Worm (Caenorhabditis elegans): ENCODE results near the gene dre-1.

ce11 chrV:6498441-6498840 is 47.9 kb downstream of the dre-1 start:
- no peak for TF ChIP-seq T22C8.4 (GFP tag; IDR thresholded peaks at IDR 0.05)
- no peak for TF ChIP-seq flt-1 (GFP tag; IDR thresholded peaks at IDR 0.05)
- TF ChIP-seq klf-2 (GFP tag; conservative IDR thresholded peaks at IDR 0.05): no peak
- TF ChIP-seq med-1 (GFP tag; optimal IDR thresholded peaks at IDR 0.05; ENCODE audit: insufficient read depth): no peak

Data from whole organism, midembryonic.